Worm (Caenorhabditis elegans) whole organism, mixed stage, embryonic: ENCODE data around the gene C28D4.5.

ENCODE experiments used
- bed-3 ChIP-seq: fragments of 200-800 bp; sonication (Bioruptor generic); optimal IDR thresholded peaks from 3 replicates; lab custom pipeline; 2018; ENCODE audit warnings: mild to moderate bottlenecking, missing genetic modification characterization, moderate library complexity, missing compliant biosample characterization
- blmp-1 ChIP-seq: fragments of 150-350 bp; optimal IDR thresholded peaks from 2 replicates; lab custom pipeline; 2014; ENCODE audit warnings: missing biosample characterization, missing genetic modification characterization
- ceh-39 ChIP-seq: fragments of 150-350 bp; optimal IDR thresholded peaks from 2 replicates; lab custom pipeline; 2014; ENCODE audit warnings: missing biosample characterization, missing genetic modification characterization
- ceh-43 ChIP-seq: fragments of 200-800 bp; sonication (Bioruptor generic); optimal IDR thresholded peaks from 2 replicates; lab custom pipeline; 2018; ENCODE audit warnings: mild to moderate bottlenecking, missing genetic modification characterization, moderate library complexity, missing compliant biosample characterization
- ces-1 ChIP-seq: fragments of 150-350 bp; optimal IDR thresholded peaks from 2 replicates; lab custom pipeline; 2014; ENCODE audit warnings: missing biosample characterization, missing genetic modification reagents, missing genetic modification characterization
- cnd-1 ChIP-seq: fragments of 200-800 bp; sonication (Bioruptor generic); optimal IDR thresholded peaks from 2 replicates; lab custom pipeline; 2018; ENCODE audit warnings: mild to moderate bottlenecking, missing genetic modification characterization, missing compliant biosample characterization
- drap-1 ChIP-seq: fragments of 200-800 bp; sonication (Bioruptor generic); optimal IDR thresholded peaks from 3 replicates; lab custom pipeline; 2018; ENCODE audit warnings: mild to moderate bottlenecking, missing genetic modification characterization, missing compliant biosample characterization
- elt-1 ChIP-seq: sonication (generic microtip); optimal IDR thresholded peaks from 2 replicates; lab custom pipeline; 2017; ENCODE audit warnings: missing genetic modification characterization, mild to moderate bottlenecking, missing compliant biosample characterization, antibody characterized with exemption, moderate library complexity, borderline replicate concordance; ENCODE audit not compliant: insufficient read depth
- elt-3 ChIP-seq: fragments of 150-350 bp; optimal IDR thresholded peaks from 2 replicates; lab custom pipeline; 2014; ENCODE audit warnings: missing biosample characterization, missing genetic modification characterization
- flh-1 ChIP-seq: fragments of 200-800 bp; sonication (Bioruptor generic); optimal IDR thresholded peaks from 2 replicates; lab custom pipeline; 2018; ENCODE audit warnings: mild to moderate bottlenecking, missing genetic modification characterization, moderate library complexity, missing compliant biosample characterization
- ham-2 ChIP-seq: fragments of 200-800 bp; sonication (Bioruptor generic); optimal IDR thresholded peaks from 2 replicates; lab custom pipeline; 2018; ENCODE audit warnings: mild to moderate bottlenecking, missing genetic modification characterization, missing compliant biosample characterization
- hlh-1 ChIP-seq: fragments of 150-350 bp; optimal IDR thresholded peaks from 2 replicates; lab custom pipeline; 2014; ENCODE audit warnings: missing biosample characterization, missing genetic modification reagents, missing genetic modification characterization
- lin-13 ChIP-seq: fragments of 150-350 bp; optimal IDR thresholded peaks from 2 replicates; lab custom pipeline; 2014; ENCODE audit warnings: missing biosample characterization, missing genetic modification characterization
- lin-32 ChIP-seq: fragments of 200-800 bp; sonication (Bioruptor generic); optimal IDR thresholded peaks from 2 replicates; lab custom pipeline; 2018; ENCODE audit warnings: mild to moderate bottlenecking, missing genetic modification characterization, missing compliant biosample characterization
- lsy-2 ChIP-seq: fragments of 150-350 bp; optimal IDR thresholded peaks from 2 replicates; lab custom pipeline; 2014; ENCODE audit warnings: missing biosample characterization, missing genetic modification characterization
- mep-1 ChIP-seq: fragments of 150-350 bp; optimal IDR thresholded peaks from 2 replicates; lab custom pipeline; 2017; ENCODE audit warnings: missing biosample characterization, missing genetic modification reagents, missing genetic modification characterization, inconsistent platforms
- mls-2 ChIP-seq: sonication (generic microtip); optimal IDR thresholded peaks from 2 replicates; lab custom pipeline; 2016; ENCODE audit warnings: mild to moderate bottlenecking, missing genetic modification characterization, moderate library complexity, missing compliant biosample characterization
- nhr-12 ChIP-seq: fragments of 150-350 bp; optimal IDR thresholded peaks from 2 replicates; lab custom pipeline; 2014; ENCODE audit warnings: missing biosample characterization, missing genetic modification characterization
- nhr-2 ChIP-seq: fragments of 150-350 bp; optimal IDR thresholded peaks from 2 replicates; lab custom pipeline; 2014; ENCODE audit warnings: missing biosample characterization, missing genetic modification characterization
- nhr-237 ChIP-seq: fragments of 150-350 bp; optimal IDR thresholded peaks from 2 replicates; lab custom pipeline; 2014; ENCODE audit warnings: missing biosample characterization, missing genetic modification characterization
- nhr-28 ChIP-seq: fragments of 150-350 bp; optimal IDR thresholded peaks from 2 replicates; lab custom pipeline; 2014; ENCODE audit warnings: missing biosample characterization, missing genetic modification characterization
- nhr-76 ChIP-seq: sonication (generic microtip); optimal IDR thresholded peaks from 2 replicates; lab custom pipeline; 2017; ENCODE audit warnings: missing biosample characterization, missing genetic modification characterization
- pha-4 ChIP-seq: fragments of 150-350 bp; optimal IDR thresholded peaks from 2 replicates; lab custom pipeline; 2018; ENCODE audit warnings: missing biosample characterization, missing genetic modification reagents, missing genetic modification characterization
- snpc-4 ChIP-seq: fragments of 150-350 bp; optimal IDR thresholded peaks from 2 replicates; lab custom pipeline; 2014; ENCODE audit warnings: missing biosample characterization, missing genetic modification characterization
- sptf-1 ChIP-seq: sonication (generic microtip); optimal IDR thresholded peaks from 2 replicates; lab custom pipeline; 2017; ENCODE audit warnings: mild to moderate bottlenecking, missing genetic modification characterization, moderate library complexity, missing compliant biosample characterization
- tbx-8 ChIP-seq: fragments of 200-800 bp; sonication (Bioruptor generic); optimal IDR thresholded peaks from 2 replicates; lab custom pipeline; 2018; ENCODE audit warnings: mild to moderate bottlenecking, missing genetic modification characterization, moderate library complexity, missing compliant biosample characterization
- unc-120 ChIP-seq: sonication (generic microtip); optimal IDR thresholded peaks from 2 replicates; lab custom pipeline; 2017; ENCODE audit warnings: missing genetic modification characterization, missing compliant biosample characterization; ENCODE audit not compliant: poor library complexity, severe bottlenecking
- unc-39 ChIP-seq: fragments of 150-350 bp; optimal IDR thresholded peaks from 2 replicates; lab custom pipeline; 2014; ENCODE audit warnings: missing biosample characterization, missing genetic modification characterization
- unc-62 ChIP-seq: fragments of 150-350 bp; optimal IDR thresholded peaks from 2 replicates; lab custom pipeline; 2014; ENCODE audit warnings: missing biosample characterization, missing genetic modification reagents, missing genetic modification characterization
- zip-8 ChIP-seq: fragments of 150-350 bp; optimal IDR thresholded peaks from 2 replicates; lab custom pipeline; 2014; ENCODE audit warnings: missing biosample characterization, missing genetic modification characterization
- ztf-11 ChIP-seq: fragments of 150-350 bp; optimal IDR thresholded peaks from 2 replicates; lab custom pipeline; 2014; ENCODE audit warnings: missing biosample characterization, missing genetic modification characterization

C28D4.5 gene

ce11 chrIV:9733904-9734303 lies 12.8 kb downstream of the C28D4.5 start:
- TF ChIP-seq bed-3 (GFP tag; lab: Kevin White, UChicago) = no peak
- no peak for TF ChIP-seq lin-13 (tag; lab: Kevin White, UChicago)
- TF ChIP-seq pha-4 (tag; lab: Kevin White, UChicago) = no peak
- TF ChIP-seq unc-62 (GFP tag; lab: Kevin White, UChicago) = no peak
- TF ChIP-seq nhr-12 (tag; lab: Kevin White, UChicago) = no peak
- TF ChIP-seq cnd-1 (tag; lab: Kevin White, UChicago) = no peak
- TF ChIP-seq tbx-8 (GFP tag; lab: Kevin White, UChicago) = no peak
- no peak for TF ChIP-seq lsy-2 (tag; lab: Kevin White, UChicago)
- no peak for TF ChIP-seq blmp-1 (tag; lab: Kevin White, UChicago)
- no peak for TF ChIP-seq snpc-4 (tag; lab: Kevin White, UChicago)
- no peak for TF ChIP-seq ceh-43 (GFP tag; lab: Kevin White, UChicago)
- no peak for TF ChIP-seq ham-2
- no peak for TF ChIP-seq ceh-39 (tag; lab: Kevin White, UChicago)
- TF ChIP-seq mls-2 (tag; lab: Kevin White, UChicago) = no peak

- no peak for TF ChIP-seq unc-120
- no peak for TF ChIP-seq lsy-2 (tag; lab: Kevin White, UChicago)
- no peak for TF ChIP-seq sptf-1
- no peak for TF ChIP-seq flh-1
- TF ChIP-seq unc-39 (tag; lab: Kevin White, UChicago) = no peak
- TF ChIP-seq hlh-1 (tag; lab: Kevin White, UChicago) = no peak
- no peak for TF ChIP-seq nhr-76
- TF ChIP-seq lin-13 (tag; lab: Kevin White, UChicago) = no peak
- TF ChIP-seq pha-4 (tag; lab: Kevin White, UChicago) = no peak
- no peak for TF ChIP-seq ceh-43 (GFP tag; lab: Kevin White, UChicago)
- no peak for TF ChIP-seq elt-3 (tag; lab: Kevin White, UChicago)
- TF ChIP-seq bed-3 (GFP tag; lab: Kevin White, UChicago) = no peak
- no peak for TF ChIP-seq elt-1
Measured at ce11 chrIV:9728376-9728775, 18.3 kb downstream of the C28D4.5 start, which contains the start of gene nhr-100. Gene nhr-100 (plus strand): TSS chrIV:9728676.

ce11 chrIV:9727217-9727616 lies 19.4 kb downstream of the C28D4.5 start:
- no peak for TF ChIP-seq unc-62 (GFP tag; lab: Kevin White, UChicago)
- no peak for TF ChIP-seq ceh-43 (GFP tag; lab: Kevin White, UChicago)
- no peak for TF ChIP-seq flh-1
- no peak for TF ChIP-seq elt-3 (tag; lab: Kevin White, UChicago)

ce11 chrIV:9725468-9725985 lies 21.1 kb downstream of the C28D4.5 start:
- TF ChIP-seq flh-1 (no peak), unc-39 (tag; lab: Kevin White, UChicago) (no peak), ces-1 (GFP tag; lab: Kevin White, UChicago) (no peak)

ce11 chrIV:9724948-9725347 lies 21.7 kb downstream of the C28D4.5 start, which contains the start of the genes nhr-138 and C28D4.18:
Gene nhr-138 (plus strand): TSS chrIV:9725251.
Gene C28D4.18 (plus strand): TSS chrIV:9725280.
- TF ChIP-seq nhr-28 (no peak), ztf-11 (tag; lab: Kevin White, UChicago) (no peak), cnd-1 (tag; lab: Kevin White, UChicago) (no peak), drap-1 (GFP tag; lab: Kevin White, UChicago) (no peak), lin-32 (GFP tag; lab: Kevin White, UChicago) (no peak), mls-2 (tag; lab: Kevin White, UChicago) (no peak), mep-1 (tag; lab: Kevin White, UChicago) (no peak), nhr-237 (tag; lab: Kevin White, UChicago) (no peak), blmp-1 (tag; lab: Kevin White, UChicago) (no peak), pha-4 (tag; lab: Kevin White, UChicago) (no peak), lin-13 (tag; lab: Kevin White, UChicago) (no peak), zip-8 (no peak), bed-3 (GFP tag; lab: Kevin White, UChicago) (no peak), nhr-2 (tag; lab: Kevin White, UChicago) (no peak), unc-39 (tag; lab: Kevin White, UChicago) (no peak), lsy-2 (tag; lab: Kevin White, UChicago) (no peak)
- TF ChIP-seq, all 35 proteins: peak for 0
